Fruit fly (Drosophila melanogaster): Measurements from ENCODE around the gene CG3529.

CG3529 gene

DNA sequence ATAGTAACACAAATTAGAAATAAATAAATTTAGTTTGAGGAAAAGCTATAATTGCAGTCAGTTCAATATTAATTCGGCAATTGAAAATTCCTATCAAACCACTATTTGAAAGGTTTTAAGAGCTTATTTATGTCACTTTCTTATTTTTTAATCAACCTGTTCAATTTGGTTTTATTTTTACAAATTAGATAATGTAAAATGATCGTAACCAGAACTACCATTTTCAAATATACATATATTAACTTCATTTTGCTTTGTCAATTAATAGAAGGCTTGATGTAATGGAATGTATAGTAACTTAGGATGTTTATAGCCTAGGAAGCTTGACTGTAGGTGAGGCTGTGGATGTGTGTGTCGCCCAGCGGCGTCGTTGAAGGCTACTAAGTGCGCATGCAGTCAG lies 19.9 kb downstream of the CG3529 start:
- TF ChIP-seq CG8478 (optimal IDR thresholded peaks at IDR 0.05): no peak
- TF ChIP-seq usp (GFP tag; optimal IDR thresholded peaks at IDR 0.05): no peak
- TF ChIP-seq Dll (optimal IDR thresholded peaks at IDR 0.05): no peak
- TF ChIP-seq pan (optimal IDR thresholded peaks at IDR 0.05): no peak
- no peak for TF ChIP-seq psq (optimal IDR thresholded peaks at IDR 0.05)
- TF ChIP-seq EcR (GFP tag; optimal IDR thresholded peaks at IDR 0.05): no peak

DNA sequence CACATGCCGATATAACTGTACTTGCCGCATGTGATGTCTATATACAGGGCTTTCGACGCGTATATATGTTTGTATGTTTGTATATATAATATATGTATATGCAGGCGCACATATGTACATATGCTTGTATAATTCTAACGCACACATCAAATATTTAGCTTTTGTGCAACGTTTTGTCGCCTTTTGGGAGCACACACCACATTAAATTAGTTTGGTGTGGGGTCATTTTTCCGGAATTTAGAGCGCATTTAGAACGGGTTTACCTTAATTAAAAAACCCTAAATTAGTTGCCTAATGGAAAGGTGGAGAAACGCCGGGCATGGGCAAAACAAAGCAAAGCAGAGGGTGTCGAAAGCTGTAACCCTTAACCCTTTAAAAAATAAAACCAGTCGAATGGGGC lies 20.6 kb downstream of the CG3529 start:
- TF ChIP-seq psq (optimal IDR thresholded peaks at IDR 0.05) (no peak), pan (optimal IDR thresholded peaks at IDR 0.05) (no peak), EcR (GFP tag; optimal IDR thresholded peaks at IDR 0.05) (no peak), Dll (optimal IDR thresholded peaks at IDR 0.05) (no peak), usp (GFP tag; optimal IDR thresholded peaks at IDR 0.05) (no peak), CG8478 (optimal IDR thresholded peaks at IDR 0.05) (no peak)

DNA sequence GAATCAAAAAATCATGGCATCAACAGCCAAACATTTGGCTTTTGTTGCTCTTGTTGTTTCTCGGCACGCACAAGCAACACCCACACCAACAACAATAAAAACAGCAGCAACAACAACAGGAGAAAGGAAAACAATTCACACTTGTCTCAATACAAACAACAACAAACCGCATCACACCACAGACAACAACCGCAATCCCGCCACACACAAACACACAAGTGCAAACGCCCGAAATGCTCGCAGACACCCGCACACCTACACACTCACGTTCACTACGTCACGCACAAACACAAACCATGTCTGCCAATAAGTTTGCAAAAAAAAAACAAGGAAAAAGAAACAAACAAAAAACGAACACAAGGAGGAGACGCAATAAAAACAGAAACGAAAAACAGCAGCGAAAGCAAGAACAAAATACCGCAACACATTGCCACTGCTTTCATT lies 21.1 kb downstream of the CG3529 start:
- TF ChIP-seq CG8478 (optimal IDR thresholded peaks at IDR 0.05) (no peak), pan (optimal IDR thresholded peaks at IDR 0.05) (no peak), Dll (optimal IDR thresholded peaks at IDR 0.05) (no peak), usp (GFP tag; optimal IDR thresholded peaks at IDR 0.05) (no peak), psq (optimal IDR thresholded peaks at IDR 0.05) (no peak), EcR (GFP tag; optimal IDR thresholded peaks at IDR 0.05) (no peak)

DNA sequence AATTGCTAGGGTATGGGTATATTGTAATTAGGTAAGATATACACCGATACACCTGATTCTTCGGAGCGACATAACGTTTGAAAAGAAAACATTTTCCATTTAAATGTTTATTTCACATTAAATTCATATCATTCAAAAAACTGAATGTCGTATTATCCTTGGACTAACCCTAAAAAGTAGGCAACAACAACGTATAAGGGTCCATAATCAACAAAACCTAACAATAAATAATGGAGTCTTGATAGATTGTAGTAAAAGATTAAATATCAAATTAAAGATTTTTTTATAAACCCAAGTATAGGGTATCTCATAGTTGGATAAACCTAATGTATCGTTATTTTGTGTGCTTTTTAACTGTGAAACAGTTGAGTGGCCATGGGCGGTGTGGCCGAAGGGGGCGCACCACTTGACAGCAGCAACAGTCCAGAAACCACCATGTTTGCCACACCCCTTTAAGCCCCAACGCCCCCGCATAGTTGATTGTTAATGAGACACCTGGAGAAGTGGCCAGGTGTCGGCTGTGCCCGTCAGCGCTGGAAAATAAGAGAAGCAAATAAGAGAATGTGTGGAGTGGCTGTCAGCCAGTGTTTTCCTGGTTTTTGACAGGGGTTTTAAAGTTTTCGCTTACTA lies 21.7 kb downstream of the CG3529 start:
- TF ChIP-seq CG8478 (optimal IDR thresholded peaks at IDR 0.05) (no peak), pan (optimal IDR thresholded peaks at IDR 0.05) (peak; percentile 68)

DNA sequence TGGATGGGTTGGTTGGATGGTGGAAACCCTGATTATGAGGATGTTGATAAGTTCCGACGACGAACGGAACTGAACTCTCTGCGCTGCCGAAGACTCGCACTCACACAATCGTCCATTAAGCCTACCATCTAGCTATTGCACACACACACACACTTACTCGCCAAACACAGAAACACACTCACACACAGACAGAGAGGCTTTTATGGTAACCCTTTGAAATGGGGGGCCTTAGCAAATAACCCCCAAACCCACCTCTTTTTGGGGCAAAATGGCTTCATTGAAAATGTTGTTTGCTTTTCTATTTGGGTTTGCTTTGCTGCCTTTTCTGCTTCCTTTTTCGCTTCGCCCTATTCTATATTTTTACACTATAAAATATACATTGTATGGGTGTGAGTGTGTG lies 22.4 kb downstream of the CG3529 start:
- TF ChIP-seq EcR (GFP tag; optimal IDR thresholded peaks at IDR 0.05) (no peak), Dll (optimal IDR thresholded peaks at IDR 0.05) (no peak), psq (optimal IDR thresholded peaks at IDR 0.05) (no peak), pan (optimal IDR thresholded peaks at IDR 0.05) (no peak), usp (GFP tag; optimal IDR thresholded peaks at IDR 0.05) (no peak), CG8478 (optimal IDR thresholded peaks at IDR 0.05) (no peak)

DNA sequence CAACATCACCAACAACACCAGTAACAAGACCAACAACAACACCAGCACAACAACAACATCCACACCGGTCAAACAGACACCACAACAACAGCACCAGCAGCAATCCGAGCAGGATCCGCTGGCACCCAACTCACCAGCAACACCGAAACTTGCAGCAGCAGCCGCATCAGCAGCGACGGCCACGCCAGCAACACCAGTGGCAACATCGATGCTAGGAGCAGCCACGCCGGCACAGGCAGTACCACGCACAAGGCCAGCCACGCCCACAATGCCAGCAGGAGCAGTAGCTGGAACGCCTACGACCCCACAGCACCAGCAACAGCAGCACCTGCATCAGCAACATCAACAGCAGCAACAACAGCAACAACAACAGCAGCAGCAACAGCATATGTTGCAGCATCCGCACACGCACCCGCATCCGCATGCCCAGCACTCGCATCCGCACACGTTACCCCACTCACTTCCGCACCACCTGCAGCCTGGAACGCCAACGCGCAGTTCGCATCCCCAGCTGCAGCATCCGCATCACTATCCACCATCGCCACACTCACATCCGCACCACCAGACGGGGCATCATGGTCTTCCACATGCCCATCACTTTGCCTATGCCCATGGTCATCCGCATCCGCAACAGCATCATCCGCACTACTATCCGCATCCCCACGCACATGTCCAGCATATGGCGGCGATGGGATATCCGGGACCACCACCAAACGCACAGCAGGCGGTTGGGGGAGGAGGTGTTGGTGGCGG lies 24.7 kb downstream of the CG3529 start:
- TF ChIP-seq Dll (optimal IDR thresholded peaks at IDR 0.05) (no peak), CG8478 (optimal IDR thresholded peaks at IDR 0.05) (no peak), pan (optimal IDR thresholded peaks at IDR 0.05) (no peak), psq (optimal IDR thresholded peaks at IDR 0.05) (no peak), usp (GFP tag; optimal IDR thresholded peaks at IDR 0.05) (no peak), EcR (GFP tag; optimal IDR thresholded peaks at IDR 0.05) (no peak)

DNA sequence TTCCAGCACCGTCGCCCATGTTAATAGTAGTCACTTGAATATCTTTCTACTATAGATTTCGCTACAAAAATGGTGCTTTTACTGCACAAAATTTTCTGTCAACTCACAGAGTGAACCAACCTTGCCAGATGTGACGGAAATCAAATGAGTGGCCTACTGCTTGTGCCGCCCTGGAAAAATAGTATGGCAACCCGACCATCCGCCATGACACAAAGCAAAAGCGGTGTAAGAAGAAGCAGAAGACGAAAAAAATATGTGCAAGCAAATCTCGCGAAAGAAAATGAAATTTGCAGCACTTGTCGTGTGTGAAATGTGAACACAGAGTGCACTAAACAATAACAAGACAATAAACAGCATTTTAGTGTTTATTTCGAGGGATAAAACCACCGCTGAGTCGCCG lies 30.2 kb downstream of the CG3529 start, which contains the start of the genes Uch-L5 and Jarid2:
Gene Uch-L5 (minus strand): TSS at position 137 of the 400 bp plus-strand sequence.
Gene Jarid2 (plus strand): TSS at position 210 of the 400 bp plus-strand sequence.
- TF ChIP-seq CG8478 (optimal IDR thresholded peaks at IDR 0.05): no peak
- no peak for TF ChIP-seq EcR (GFP tag; optimal IDR thresholded peaks at IDR 0.05)
- no peak for TF ChIP-seq Dll (optimal IDR thresholded peaks at IDR 0.05)
- no peak for TF ChIP-seq psq (optimal IDR thresholded peaks at IDR 0.05)
- TF ChIP-seq usp (GFP tag; optimal IDR thresholded peaks at IDR 0.05): no peak
- no peak for TF ChIP-seq pan (optimal IDR thresholded peaks at IDR 0.05)

DNA sequence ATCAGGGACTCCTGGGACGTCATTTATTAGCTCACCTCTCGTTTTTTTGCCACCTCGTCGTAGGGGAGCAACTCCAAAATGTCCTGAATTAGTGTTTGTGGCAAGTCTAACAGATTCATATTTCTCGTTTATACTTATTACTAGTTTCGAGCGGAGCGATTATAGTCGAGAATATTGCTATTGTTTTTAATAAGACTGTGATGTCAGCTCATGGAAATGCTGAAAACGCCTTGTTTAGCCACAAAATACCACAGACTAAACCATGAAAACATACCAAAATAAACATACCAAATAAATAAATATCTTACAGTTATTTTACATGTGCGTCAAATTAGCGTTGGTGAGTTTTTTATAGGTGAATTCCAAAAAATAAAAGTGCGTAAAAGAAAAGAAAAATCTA lies 40.9 kb downstream of the CG3529 start, which contains the start of gene pall:
Gene pall (minus strand): TSS at position 205 of the 400 bp plus-strand sequence.
- TF ChIP-seq psq (optimal IDR thresholded peaks at IDR 0.05) (no peak), Dll (optimal IDR thresholded peaks at IDR 0.05) (no peak), usp (GFP tag; optimal IDR thresholded peaks at IDR 0.05) (no peak), EcR (GFP tag; optimal IDR thresholded peaks at IDR 0.05) (no peak), CG8478 (optimal IDR thresholded peaks at IDR 0.05) (no peak), pan (optimal IDR thresholded peaks at IDR 0.05) (no peak)

DNA sequence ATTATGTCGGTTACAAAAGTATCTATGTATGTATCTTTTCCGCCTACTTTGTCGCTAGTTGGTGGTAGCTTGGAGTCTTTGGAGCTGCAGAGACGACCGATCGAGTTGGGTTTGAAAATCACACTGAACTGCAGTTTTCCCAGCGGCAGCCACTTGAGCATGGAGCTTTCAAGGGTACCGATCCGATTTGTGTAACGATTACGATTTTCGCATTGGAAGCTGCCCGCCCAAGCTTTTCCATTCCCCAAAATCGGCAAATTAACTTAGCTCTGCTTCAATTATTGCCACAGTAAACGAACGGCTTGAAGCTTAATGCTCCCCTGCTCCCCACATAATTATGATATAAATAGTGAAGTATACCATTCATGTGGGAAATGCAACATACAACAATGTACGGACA lies 42.5 kb downstream of the CG3529 start, which contains the start of gene CG32036:
Gene CG32036 (minus strand): TSS at position 101 of the 400 bp plus-strand sequence.
- TF ChIP-seq CG8478 (optimal IDR thresholded peaks at IDR 0.05) (no peak), usp (GFP tag; optimal IDR thresholded peaks at IDR 0.05) (no peak), EcR (GFP tag; optimal IDR thresholded peaks at IDR 0.05) (no peak), pan (optimal IDR thresholded peaks at IDR 0.05) (no peak), Dll (optimal IDR thresholded peaks at IDR 0.05) (no peak), psq (optimal IDR thresholded peaks at IDR 0.05) (no peak)

DNA sequence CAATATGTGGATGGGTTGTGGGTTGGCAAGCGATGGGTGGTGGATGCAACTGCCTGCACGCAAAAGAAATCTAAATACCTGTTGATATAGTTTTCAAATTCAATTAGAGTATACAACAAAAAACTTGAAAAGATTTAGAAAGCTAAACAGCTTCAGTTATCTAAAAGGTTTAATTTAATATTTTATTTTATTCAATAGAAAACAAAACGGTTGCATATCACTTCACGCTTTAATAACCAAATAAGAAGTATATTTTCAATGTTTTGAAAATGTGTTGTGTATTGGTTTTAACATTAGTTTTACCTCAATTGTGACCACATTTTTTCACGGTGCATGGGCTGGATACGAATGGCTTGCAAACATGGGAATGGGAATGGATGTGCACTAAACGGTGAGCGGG lies 43.0 kb downstream of the CG3529 start:
- TF ChIP-seq Dll (optimal IDR thresholded peaks at IDR 0.05) (no peak), CG8478 (optimal IDR thresholded peaks at IDR 0.05) (no peak), psq (optimal IDR thresholded peaks at IDR 0.05) (no peak), EcR (GFP tag; optimal IDR thresholded peaks at IDR 0.05) (no peak), pan (optimal IDR thresholded peaks at IDR 0.05) (no peak), usp (GFP tag; optimal IDR thresholded peaks at IDR 0.05) (no peak)

DNA sequence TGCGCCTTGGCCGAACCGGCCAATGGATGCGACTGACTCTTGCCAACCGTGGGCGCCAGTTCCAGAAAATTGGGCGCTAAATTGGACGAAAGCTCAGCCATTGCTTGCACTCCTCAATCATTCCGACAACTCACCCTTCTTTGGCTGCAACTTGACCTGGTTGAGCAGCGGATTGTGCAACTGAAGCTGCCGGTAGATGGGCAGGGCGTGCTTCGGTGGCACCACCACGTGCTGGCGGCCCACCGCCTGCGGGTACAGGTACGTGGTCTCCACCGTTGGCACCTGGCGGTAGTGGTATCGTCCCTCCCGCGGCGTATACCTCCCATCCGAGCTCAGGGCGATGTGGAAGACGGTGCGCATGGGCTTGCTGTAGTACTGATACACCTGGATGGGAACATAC lies 43.8 kb downstream of the CG3529 start:
- TF ChIP-seq usp (GFP tag; optimal IDR thresholded peaks at IDR 0.05): no peak
- TF ChIP-seq pan (optimal IDR thresholded peaks at IDR 0.05): no peak
- TF ChIP-seq EcR (GFP tag; optimal IDR thresholded peaks at IDR 0.05): no peak
- TF ChIP-seq Dll (optimal IDR thresholded peaks at IDR 0.05): no peak

DNA sequence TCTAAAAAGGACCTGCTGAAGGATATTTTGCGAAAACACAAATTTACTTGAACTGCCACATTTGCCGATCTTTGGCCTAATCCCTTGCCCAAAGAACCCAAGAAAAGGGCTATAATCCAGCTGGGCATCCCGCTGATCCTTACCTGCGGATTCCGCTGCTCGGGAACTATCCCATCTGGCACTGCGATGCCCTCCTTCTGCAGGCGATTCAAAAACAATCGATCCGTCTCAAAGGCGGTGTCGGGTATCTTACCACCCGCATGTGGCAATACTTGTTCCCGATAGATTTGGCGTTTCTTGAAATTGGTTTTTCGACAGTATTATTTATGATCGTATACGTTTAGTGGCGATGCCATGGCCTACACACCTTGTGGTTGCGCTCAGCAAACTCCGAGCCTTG lies 44.7 kb downstream of the CG3529 start:
- TF ChIP-seq psq (optimal IDR thresholded peaks at IDR 0.05) (no peak), CG8478 (optimal IDR thresholded peaks at IDR 0.05) (no peak), EcR (GFP tag; optimal IDR thresholded peaks at IDR 0.05) (no peak)
